Fruit fly (Drosophila melanogaster) whole organism, prepupa: Measurements from ENCODE around the gene CG43092.

ENCODE experiments used
- Blimp-1 ChIP-seq: fragments of 200-800 bp; sonication (Bioruptor generic); optimal IDR thresholded peaks from 3 replicates; lab custom pipeline; 2017; ENCODE audit warnings: missing biosample characterization, missing genetic modification characterization, mild to moderate bottlenecking, moderate library complexity, missing genetic modification reagents
- CG10631 ChIP-seq: fragments of 200-800 bp; sonication (Bioruptor generic); optimal IDR thresholded peaks from 2 replicates; lab custom pipeline; 2016; ENCODE audit warnings: missing biosample characterization, missing genetic modification characterization
- CG11294 ChIP-seq: fragments of 200-800 bp; sonication (Bioruptor generic); IDR thresholded peaks from 2 replicates; pipeline ENCODE4 v1.3.6; 2022; ENCODE audit warnings: missing biosample characterization, missing genetic modification characterization
- CG11762 ChIP-seq: fragments of 200-800 bp; sonication (Bioruptor generic); optimal IDR thresholded peaks from 3 replicates; lab custom pipeline; 2016; ENCODE audit warnings: missing biosample characterization, missing genetic modification characterization; ENCODE audit not compliant: insufficient read depth
- CG11902 ChIP-seq: fragments of 200-800 bp; sonication (Bioruptor generic); optimal IDR thresholded peaks from 3 replicates; lab custom pipeline; 2016; ENCODE audit warnings: missing biosample characterization, missing genetic modification characterization
- CG15336 ChIP-seq: fragments of 200-800 bp; sonication (Bioruptor generic); IDR thresholded peaks from 2 replicates; pipeline ENCODE4 v1.3.6; 2022; ENCODE audit warnings: missing biosample characterization, missing genetic modification characterization
- CG1621 ChIP-seq: fragments of 200-800 bp; sonication (Bioruptor generic); optimal IDR thresholded peaks from 3 replicates; lab custom pipeline; 2018; ENCODE audit warnings: missing biosample characterization, mild to moderate bottlenecking, missing genetic modification characterization
- CG16779 ChIP-seq: fragments of 200-800 bp; sonication (Bioruptor generic); optimal IDR thresholded peaks from 3 replicates; lab custom pipeline; 2017; ENCODE audit warnings: missing biosample characterization, mild to moderate bottlenecking, missing genetic modification characterization
- CG3032 ChIP-seq: fragments of 200-800 bp; optimal IDR thresholded peaks from 2 replicates; lab custom pipeline; 2019; ENCODE audit warnings: missing biosample characterization, mild to moderate bottlenecking, missing genetic modification characterization, moderate library complexity
- CG31627 ChIP-seq: fragments of 200-800 bp; sonication (Bioruptor generic); optimal IDR thresholded peaks from 3 replicates; lab custom pipeline; 2016; ENCODE audit warnings: missing biosample characterization, missing genetic modification characterization
- CG32006 ChIP-seq: fragments of 200-800 bp; sonication (Bioruptor generic); optimal IDR thresholded peaks from 3 replicates; lab custom pipeline; 2017; ENCODE audit warnings: missing biosample characterization, mild to moderate bottlenecking, missing genetic modification characterization
- CG3919 ChIP-seq: fragments of 200-800 bp; sonication (Bioruptor generic); optimal IDR thresholded peaks from 3 replicates; lab custom pipeline; 2016; ENCODE audit warnings: missing biosample characterization, missing genetic modification characterization
- CG6163 ChIP-seq: fragments of 200-800 bp; sonication (Bioruptor generic); IDR thresholded peaks from 3 replicates; pipeline ENCODE4 v1.3.6; 2022; ENCODE audit warnings: missing biosample characterization, missing genetic modification characterization
- CG6276 ChIP-seq: fragments of 200-800 bp; sonication (Bioruptor generic); optimal IDR thresholded peaks from 2 replicates; lab custom pipeline; 2017; ENCODE audit warnings: missing biosample characterization, mild to moderate bottlenecking, missing genetic modification characterization
- CG6792 ChIP-seq: fragments of 200-800 bp; sonication (Bioruptor generic); optimal IDR thresholded peaks from 3 replicates; lab custom pipeline; 2016; ENCODE audit warnings: missing biosample characterization, missing genetic modification characterization
- CG6808 ChIP-seq: fragments of 200-800 bp; sonication (Bioruptor generic); optimal IDR thresholded peaks from 3 replicates; lab custom pipeline; 2017; ENCODE audit warnings: missing biosample characterization, missing genetic modification characterization, mild to moderate bottlenecking, moderate library complexity, missing genetic modification reagents
- CG6854 ChIP-seq: fragments of 200-800 bp; sonication (Bioruptor generic); optimal IDR thresholded peaks from 2 replicates; lab custom pipeline; 2017; ENCODE audit warnings: missing biosample characterization, mild to moderate bottlenecking, missing genetic modification characterization
- CG7368 ChIP-seq: fragments of 200-800 bp; sonication (Bioruptor generic); optimal IDR thresholded peaks from 3 replicates; lab custom pipeline; 2016; ENCODE audit warnings: missing biosample characterization, missing genetic modification characterization
- CG8119 ChIP-seq: fragments of 200-800 bp; sonication (Bioruptor generic); IDR thresholded peaks from 3 replicates; pipeline ENCODE4 v1.3.6; 2022; ENCODE audit warnings: missing biosample characterization, missing genetic modification characterization
- CG8319 ChIP-seq: fragments of 200-800 bp; sonication (Bioruptor generic); optimal IDR thresholded peaks from 3 replicates; lab custom pipeline; 2016; ENCODE audit warnings: missing biosample characterization, missing genetic modification characterization
- CG9139 ChIP-seq: fragments of 200-800 bp; sonication (Bioruptor generic); optimal IDR thresholded peaks from 3 replicates; lab custom pipeline; 2017; ENCODE audit warnings: missing biosample characterization, mild to moderate bottlenecking, missing genetic modification characterization
- Ets21C ChIP-seq: fragments of 200-800 bp; sonication (Bioruptor generic); optimal IDR thresholded peaks from 3 replicates; lab custom pipeline; 2016; ENCODE audit warnings: missing biosample characterization, missing genetic modification characterization
- Hr39 ChIP-seq: fragments of 200-800 bp; sonication (Bioruptor generic); optimal IDR thresholded peaks from 2 replicates; lab custom pipeline; 2016; ENCODE audit warnings: missing biosample characterization, missing genetic modification characterization
- Hr4 ChIP-seq: fragments of 200-800 bp; sonication (Bioruptor generic); optimal IDR thresholded peaks from 3 replicates; lab custom pipeline; 2016; ENCODE audit warnings: missing biosample characterization, missing genetic modification characterization
- Lpt ChIP-seq: fragments of 200-800 bp; sonication (Bioruptor generic); optimal IDR thresholded peaks from 3 replicates; lab custom pipeline; 2016; ENCODE audit warnings: missing biosample characterization, missing genetic modification characterization
- Smox ChIP-seq: fragments of 200-800 bp; sonication (Bioruptor generic); optimal IDR thresholded peaks from 3 replicates; lab custom pipeline; 2016; ENCODE audit warnings: missing biosample characterization, missing genetic modification characterization
- Sox102F ChIP-seq: fragments of 200-800 bp; sonication (Bioruptor generic); optimal IDR thresholded peaks from 2 replicates; lab custom pipeline; 2016; ENCODE audit warnings: missing biosample characterization, mild to moderate bottlenecking, missing genetic modification characterization
- Sox15 ChIP-seq: fragments of 200-800 bp; sonication (Bioruptor generic); optimal IDR thresholded peaks from 3 replicates; lab custom pipeline; 2016; ENCODE audit warnings: missing biosample characterization, missing genetic modification characterization
- cyc ChIP-seq: fragments of 200-800 bp; sonication (Bioruptor generic); optimal IDR thresholded peaks from 3 replicates; lab custom pipeline; 2016; ENCODE audit warnings: missing biosample characterization, missing genetic modification characterization
- dac ChIP-seq: fragments of 200-800 bp; sonication (Bioruptor generic); optimal IDR thresholded peaks from 2 replicates; lab custom pipeline; 2017; ENCODE audit warnings: missing biosample characterization, mild to moderate bottlenecking, missing genetic modification characterization
- eg ChIP-seq: fragments of 200-800 bp; sonication (Bioruptor generic); IDR thresholded peaks from 3 replicates; pipeline ENCODE4 v1.3.6; 2022; ENCODE audit warnings: missing biosample characterization, missing genetic modification characterization
- esn ChIP-seq: fragments of 200-800 bp; sonication (Bioruptor generic); optimal IDR thresholded peaks from 2 replicates; lab custom pipeline; 2016; ENCODE audit warnings: missing biosample characterization, mild to moderate bottlenecking, missing genetic modification characterization, moderate library complexity
- fd85E ChIP-seq: fragments of 200-800 bp; sonication (Bioruptor generic); optimal IDR thresholded peaks from 3 replicates; lab custom pipeline; 2016; ENCODE audit warnings: missing biosample characterization, missing genetic modification characterization
- fkh ChIP-seq: fragments of 200-800 bp; sonication (Bioruptor generic); optimal IDR thresholded peaks from 3 replicates; lab custom pipeline; 2017; ENCODE audit warnings: missing biosample characterization, mild to moderate bottlenecking, missing genetic modification characterization, moderate library complexity
- lz ChIP-seq: fragments of 200-800 bp; sonication (Bioruptor generic); optimal IDR thresholded peaks from 3 replicates; lab custom pipeline; 2016; ENCODE audit warnings: missing biosample characterization, missing genetic modification characterization
- salr ChIP-seq, 2 experiments: fragments of 200-800 bp; sonication (Bioruptor generic); optimal IDR thresholded peaks; 3 replicates each; lab custom pipeline; 2016 to 2018; ENCODE audit warnings: missing biosample characterization in 2 of 2, missing genetic modification characterization in 2 of 2, mild to moderate bottlenecking in 1 of 2
- spab ChIP-seq: fragments of 200-800 bp; sonication (Bioruptor generic); optimal IDR thresholded peaks from 2 replicates; lab custom pipeline; 2017; ENCODE audit warnings: missing biosample characterization, mild to moderate bottlenecking, missing genetic modification characterization, missing genetic modification reagents
- ss ChIP-seq, 2 experiments: fragments of 200-800 bp; sonication (Bioruptor generic); optimal IDR thresholded peaks; 2 replicates in 1 of 2; 3 replicates in 1 of 2; lab custom pipeline; 2017 to 2018; ENCODE audit warnings: mild to moderate bottlenecking in 2 of 2, missing biosample characterization in 2 of 2, missing genetic modification characterization in 2 of 2, moderate library complexity in 1 of 2
- svp ChIP-seq: fragments of 200-800 bp; sonication (Bioruptor generic); peaks from one replicate; lab custom pipeline; 2016; ENCODE audit warnings: missing biosample characterization, missing genetic modification characterization
- topi ChIP-seq: fragments of 200-800 bp; sonication (Bioruptor generic); optimal IDR thresholded peaks from 3 replicates; lab custom pipeline; 2016; ENCODE audit warnings: missing biosample characterization, missing genetic modification characterization
- vri ChIP-seq: fragments of 200-800 bp; sonication (Bioruptor generic); optimal IDR thresholded peaks from 3 replicates; lab custom pipeline; 2016; ENCODE audit warnings: missing biosample characterization, mild to moderate bottlenecking, missing genetic modification characterization

Gene CG43092

DNA sequence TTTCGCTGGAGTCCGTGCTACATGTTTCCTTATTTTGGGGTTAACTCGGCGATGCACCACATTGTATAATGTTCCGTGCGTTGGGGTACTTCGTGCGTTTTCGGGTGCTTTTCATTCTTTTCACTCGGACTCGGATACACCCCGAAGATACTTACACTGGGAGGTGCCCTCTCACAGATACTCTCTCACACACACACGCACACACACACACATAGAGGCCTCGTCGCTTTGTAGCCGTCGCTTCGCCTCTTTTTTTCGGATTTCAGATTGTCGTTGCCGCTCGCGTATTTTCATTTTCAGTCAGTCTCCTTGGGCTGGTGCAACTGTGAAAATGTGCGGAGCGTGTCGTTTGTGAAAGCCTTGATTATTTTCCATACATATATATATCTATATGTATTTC is 11.9 kb upstream of the CG43092 start (continued):
- TF ChIP-seq eg (GFP tag; lab: Robert Waterston, UW) (peak; percentile 78; the same call in 2 of the 3 replicates), svp (GFP tag; lab: Kevin White, UChicago) (peak; percentile 87), Hr39 (GFP tag; lab: Kevin White, UChicago) (no peak), CG6808 (no peak), cyc (GFP tag; lab: Kevin White, UChicago) (no peak), CG6276 (GFP tag; lab: Kevin White, UChicago) (peak; percentile 54), Sox15 (GFP tag; lab: Kevin White, UChicago) (no peak), CG11902 (no peak), Ets21C (GFP tag; lab: Kevin White, UChicago) (no peak), Hr4 (no peak), vri (GFP tag; lab: Kevin White, UChicago) (peak; percentile 63), CG11762 (GFP tag; lab: Kevin White, UChicago) (no peak), topi (GFP tag; lab: Kevin White, UChicago) (peak; percentile 42), CG6792 (peak; percentile 7), CG3032 (tag; lab: Kevin White, UChicago) (no peak), CG7368 (no peak), dac (GFP tag; lab: Kevin White, UChicago) (no peak), CG11294 (GFP tag; lab: Robert Waterston, UW) (peak; percentile 59; the same call in 1 of the 2 replicates), salr (GFP tag; optimal IDR thresholded peaks at IDR 0.05; lab: Kevin White, UChicago) (no peak), CG15336 (GFP tag; lab: Robert Waterston, UW) (peak; percentile 79), Smox (GFP tag; lab: Kevin White, UChicago) (peak; percentile 33), CG10631 (GFP tag; lab: Kevin White, UChicago) (no peak), CG9139 (peak; percentile 49), CG6163 (peak; percentile 86), Blimp-1 (GFP tag; lab: Kevin White, UChicago) (no peak), CG3919 (GFP tag; lab: Kevin White, UChicago) (peak; percentile 42), CG32006 (GFP tag; lab: Kevin White, UChicago) (peak; percentile 7), esn (peak; percentile 48), fd85E (GFP tag; lab: Kevin White, UChicago) (peak; percentile 79)

DNA sequence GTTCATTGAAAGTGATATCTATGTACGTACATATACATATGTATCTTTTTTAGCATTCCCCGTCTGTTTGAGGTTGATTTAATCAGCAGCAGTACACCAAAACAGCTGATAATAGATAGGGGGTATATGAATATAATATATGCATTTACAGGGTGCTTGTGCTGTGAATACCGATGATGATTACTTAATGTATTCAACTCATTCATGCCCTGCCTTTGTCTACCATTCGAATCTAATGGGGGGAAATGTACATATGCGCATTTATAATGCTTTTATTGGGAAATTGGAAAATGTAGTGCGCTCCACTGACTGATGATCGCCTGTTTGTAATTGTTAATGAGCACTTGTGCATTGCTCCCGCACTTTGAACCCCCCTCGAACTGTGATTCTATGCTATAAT is 10.7 kb upstream of the CG43092 start:
- TF ChIP-seq dac (GFP tag; lab: Kevin White, UChicago) (no peak), svp (GFP tag; lab: Kevin White, UChicago) (peak; percentile 58), Sox102F (no peak), CG9139 (no peak)
- TF ChIP-seq, all 60 proteins: peak for 1

DNA sequence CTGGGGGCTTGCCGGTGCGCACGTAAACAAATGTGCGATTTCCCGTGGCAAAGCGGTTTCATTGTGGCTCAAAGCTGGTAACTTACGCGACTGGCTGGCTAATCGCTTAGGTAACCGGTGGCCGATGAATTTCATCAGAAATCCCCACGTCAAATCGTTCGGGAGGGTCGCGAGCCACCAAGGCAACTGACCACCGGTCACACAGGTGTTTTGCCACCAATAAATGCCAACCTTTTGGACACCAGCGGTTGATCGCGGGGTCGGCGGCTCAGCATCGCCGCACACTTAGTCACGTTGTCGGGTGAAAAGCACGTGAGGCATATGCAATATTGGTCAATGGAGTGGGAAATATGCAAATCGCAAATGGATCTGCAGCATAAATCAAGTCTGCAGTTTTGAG is 7.0 kb upstream of the CG43092 start:
- TF ChIP-seq lz (no peak), Sox102F (no peak), dac (GFP tag; lab: Kevin White, UChicago) (no peak), CG10631 (GFP tag; lab: Kevin White, UChicago) (no peak), CG15336 (GFP tag; lab: Robert Waterston, UW) (no peak), CG31627 (GFP tag; lab: Kevin White, UChicago) (no peak), CG6854 (GFP tag; lab: Kevin White, UChicago) (no peak), CG8119 (GFP tag; lab: Robert Waterston, UW) (no peak), CG1621 (tag; lab: Kevin White, UChicago) (no peak), Hr4 (no peak), CG8319 (GFP tag; lab: Kevin White, UChicago) (no peak), fkh (no peak), spab (GFP tag; lab: Kevin White, UChicago) (no peak), Hr39 (GFP tag; lab: Kevin White, UChicago) (no peak), ss (GFP tag; optimal IDR thresholded peaks at IDR 0.05; lab: Kevin White, UChicago) (no peak), Smox (GFP tag; lab: Kevin White, UChicago) (no peak), CG16779 (tag; lab: Kevin White, UChicago) (no peak), Lpt (GFP tag; lab: Kevin White, UChicago) (no peak)
